Worm (Caenorhabditis elegans) whole organism, mixed stage, embryonic: ENCODE measurements around the gene cul-2.

ENCODE experiments used
- lsy-2 ChIP-seq: fragments of 150-350 bp; optimal IDR thresholded peaks from 2 replicates; lab custom pipeline; 2014; ENCODE audit warnings: missing biosample characterization, missing genetic modification characterization
- mep-1 ChIP-seq: fragments of 150-350 bp; optimal IDR thresholded peaks from 2 replicates; lab custom pipeline; 2017; ENCODE audit warnings: missing biosample characterization, missing genetic modification reagents, missing genetic modification characterization, inconsistent platforms
- nhr-76 ChIP-seq: sonication (generic microtip); optimal IDR thresholded peaks from 2 replicates; lab custom pipeline; 2017; ENCODE audit warnings: missing biosample characterization, missing genetic modification characterization

- TF ChIP-seq lsy-2 (tag; lab: Kevin White, UChicago): no peak
- TF ChIP-seq mep-1 (tag; lab: Kevin White, UChicago): no peak
- no peak for TF ChIP-seq nhr-76
Observed at ce11 chrIII:13686309-13686708, 760 bp upstream of the cul-2 start, which contains the start of gene dyf-2.
